Fruit fly (Drosophila melanogaster) whole organism, prepupa: ENCODE measurements around the gene Spn38F.

Experiments
- Ets21C ChIP-seq: fragments of 200-800 bp; sonication (Bioruptor generic); optimal IDR thresholded peaks from 3 replicates; lab custom pipeline; 2016; ENCODE audit warnings: missing biosample characterization, missing genetic modification characterization
- Hr39 ChIP-seq: fragments of 200-800 bp; sonication (Bioruptor generic); optimal IDR thresholded peaks from 2 replicates; lab custom pipeline; 2016; ENCODE audit warnings: missing biosample characterization, missing genetic modification characterization

DNA sequence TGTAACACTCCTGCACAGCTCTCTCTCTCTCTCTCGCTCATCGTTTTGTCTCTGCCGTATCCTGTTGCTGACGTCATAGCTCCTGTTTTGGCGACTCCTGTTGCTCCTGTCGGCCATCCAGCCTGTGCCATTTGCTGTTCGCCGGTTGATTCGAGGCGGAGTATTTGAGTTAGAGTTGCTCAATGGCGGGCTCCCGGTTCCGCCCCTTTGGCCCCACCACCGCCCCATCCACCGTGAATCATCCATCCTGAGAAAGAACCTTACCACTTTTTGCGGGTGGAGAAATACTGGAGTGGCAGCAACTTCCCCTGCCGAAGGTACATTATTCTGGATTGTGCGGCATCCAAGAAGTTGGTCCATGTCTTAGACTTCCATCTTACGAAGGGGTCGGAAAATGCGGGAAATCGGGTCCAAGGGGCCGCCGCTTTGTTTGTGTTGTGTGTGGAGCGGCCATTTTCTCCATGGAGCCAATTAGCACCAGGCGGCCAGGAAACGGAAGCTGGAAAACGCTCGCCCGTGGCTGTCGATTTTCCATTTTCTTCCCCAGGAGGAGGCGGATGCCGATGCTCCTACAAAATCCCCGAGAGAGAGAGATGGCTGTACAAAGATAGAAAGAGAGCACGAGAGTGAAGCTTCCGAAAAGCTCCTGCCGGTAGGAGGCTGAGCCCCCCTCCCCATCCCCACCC lies 29.1 kb downstream of the Spn38F start:
- no peak for TF ChIP-seq Hr39 (GFP tag; lab: Kevin White, UChicago)
- no peak for TF ChIP-seq Ets21C (GFP tag; lab: Kevin White, UChicago)
